Worm (Caenorhabditis elegans) whole organism, L4 larva: ENCODE data around the gene ash-2.

Source experiments
- D1046.2 ChIP-seq: fragments of 200-800 bp; sonication (Bioruptor generic); IDR thresholded peaks from 2 replicates; pipeline ENCODE4 v1.3.6; 2022; ENCODE audit warnings: missing genetic modification characterization, missing compliant biosample characterization
- F10B5.3 ChIP-seq: sonication (generic microtip); optimal IDR thresholded peaks from 2 replicates; lab custom pipeline; 2016; ENCODE audit warnings: mild to moderate bottlenecking, missing genetic modification characterization, missing compliant biosample characterization
- F37D6.2 ChIP-seq: sonication (generic microtip); optimal IDR thresholded peaks from 2 replicates; lab custom pipeline; 2016; ENCODE audit warnings: mild to moderate bottlenecking, missing genetic modification characterization, missing compliant biosample characterization
- F49E8.2 ChIP-seq: sonication (generic microtip); optimal IDR thresholded peaks from 2 replicates; lab custom pipeline; 2016; ENCODE audit warnings: missing compliant biosample characterization, mild to moderate bottlenecking, missing genetic modification characterization, borderline replicate concordance
- T20F7.1 ChIP-seq: fragments of 200-800 bp; sonication (Bioruptor generic); optimal IDR thresholded peaks from 2 replicates; lab custom pipeline; 2018; ENCODE audit warnings: mild to moderate bottlenecking, missing genetic modification characterization, missing compliant biosample characterization
- T26A8.4 ChIP-seq: fragments of 200-800 bp; sonication (Bioruptor generic); IDR thresholded peaks from 2 replicates; pipeline ENCODE4 v1.3.6; 2022; ENCODE audit warnings: missing genetic modification characterization, missing compliant biosample characterization
- Y48G9A.11 ChIP-seq: fragments of 200-800 bp; sonication (Bioruptor generic); IDR thresholded peaks from 2 replicates; pipeline ENCODE4 v1.3.6; 2022; ENCODE audit warnings: missing genetic modification reagents, missing genetic modification characterization, missing compliant biosample characterization
- Y5F2A.4 ChIP-seq: fragments of 200-800 bp; sonication (Bioruptor generic); optimal IDR thresholded peaks from 2 replicates; lab custom pipeline; 2018; ENCODE audit warnings: mild to moderate bottlenecking, missing genetic modification characterization, missing compliant biosample characterization
- ZK337.2 ChIP-seq: fragments of 200-800 bp; sonication (Bioruptor generic); IDR thresholded peaks from 2 replicates; pipeline ENCODE4 v1.3.6; 2022; ENCODE audit warnings: missing genetic modification reagents, missing genetic modification characterization, missing compliant biosample characterization
- aha-1 ChIP-seq: fragments of 150-350 bp; peaks from one replicate; lab custom pipeline; 2014; ENCODE audit warnings: missing biosample characterization, missing genetic modification characterization
- ama-1 ChIP-seq: fragments of 150-350 bp; optimal IDR thresholded peaks from 2 replicates; lab custom pipeline; 2014; ENCODE audit warnings: inconsistent platforms, mixed read lengths
- ceh-20 ChIP-seq: fragments of 200-800 bp; sonication (Bioruptor generic); IDR thresholded peaks from 2 replicates; pipeline ENCODE4 v1.3.6; 2022; ENCODE audit warnings: missing genetic modification reagents, missing genetic modification characterization, missing compliant biosample characterization
- ceh-32 ChIP-seq: sonication (generic microtip); optimal IDR thresholded peaks from 2 replicates; lab custom pipeline; 2016; ENCODE audit warnings: mild to moderate bottlenecking, missing genetic modification characterization, missing compliant biosample characterization; ENCODE audit not compliant: poor library complexity
- ctbp-1 ChIP-seq: fragments of 200-800 bp; sonication (Bioruptor generic); IDR thresholded peaks from 2 replicates; pipeline ENCODE4 v1.3.6; 2022; ENCODE audit warnings: missing genetic modification reagents, missing genetic modification characterization, missing compliant biosample characterization
- daf-16 ChIP-seq, 3 experiments: sonication (generic microtip); optimal IDR thresholded peaks; 2 replicates each; lab custom pipeline; 2016 to 2017; ENCODE audit warnings: missing genetic modification characterization in 3 of 3, missing genetic modification reagents in 3 of 3, mild to moderate bottlenecking in 2 of 3, missing compliant biosample characterization in 2 of 3, missing biosample characterization in 1 of 3, moderate library complexity in 1 of 3
- daf-19 ChIP-seq: fragments of 200-800 bp; sonication (Bioruptor generic); conservative IDR thresholded peaks from 2 replicates; pipeline ENCODE4 v1.3.6; 2022; ENCODE audit warnings: missing genetic modification characterization, missing compliant biosample characterization
- daf-8 ChIP-seq: fragments of 200-800 bp; sonication (Bioruptor generic); IDR thresholded peaks from 2 replicates; pipeline ENCODE4 v1.3.6; 2022; ENCODE audit warnings: missing genetic modification characterization, missing compliant biosample characterization
- duxl-1 ChIP-seq: sonication (generic microtip); optimal IDR thresholded peaks from 2 replicates; lab custom pipeline; 2016; ENCODE audit warnings: mild to moderate bottlenecking, missing genetic modification characterization, moderate library complexity, missing compliant biosample characterization; ENCODE audit not compliant: poor library complexity
- dve-1 ChIP-seq: sonication (generic microtip); optimal IDR thresholded peaks from 2 replicates; lab custom pipeline; 2017; ENCODE audit warnings: antibody characterized with exemption, mild to moderate bottlenecking, missing genetic modification characterization, missing compliant biosample characterization; ENCODE audit not compliant: insufficient read depth
- egl-27 ChIP-seq: sonication (generic microtip); optimal IDR thresholded peaks from 3 replicates; lab custom pipeline; 2017; ENCODE audit warnings: missing biosample characterization, missing genetic modification reagents, missing genetic modification characterization
- egl-43 ChIP-seq: fragments of 200-800 bp; sonication (Bioruptor generic); IDR thresholded peaks from 2 replicates; pipeline ENCODE4 v1.3.6; 2022; ENCODE audit warnings: missing genetic modification reagents, missing genetic modification characterization, missing compliant biosample characterization
- fkh-10 ChIP-seq: fragments of 150-350 bp; optimal IDR thresholded peaks from 2 replicates; lab custom pipeline; 2014; ENCODE audit warnings: missing biosample characterization, missing genetic modification reagents, missing genetic modification characterization
- fos-1 ChIP-seq: fragments of 150-350 bp; optimal IDR thresholded peaks from 2 replicates; lab custom pipeline; 2014; ENCODE audit warnings: missing biosample characterization, missing genetic modification characterization
- gei-8 ChIP-seq: fragments of 200-800 bp; sonication (Bioruptor generic); optimal IDR thresholded peaks from 2 replicates; lab custom pipeline; 2018; ENCODE audit warnings: mild to moderate bottlenecking, missing genetic modification characterization, missing compliant biosample characterization
- hmg-1.1 ChIP-seq: fragments of 200-800 bp; sonication (Bioruptor generic); IDR thresholded peaks from 2 replicates; pipeline ENCODE4 v1.3.6; 2022; ENCODE audit warnings: missing genetic modification reagents, missing genetic modification characterization, missing compliant biosample characterization
- lin-13 ChIP-seq: fragments of 150-350 bp; optimal IDR thresholded peaks from 2 replicates; lab custom pipeline; 2014; ENCODE audit warnings: missing biosample characterization, missing genetic modification reagents, missing genetic modification characterization
- lin-29 ChIP-seq: fragments of 200-800 bp; sonication (Bioruptor generic); IDR thresholded peaks from 2 replicates; pipeline ENCODE4 v1.3.6; 2022; ENCODE audit warnings: missing genetic modification reagents, missing genetic modification characterization, missing compliant biosample characterization
- lin-38 ChIP-seq: fragments of 200-800 bp; sonication (Bioruptor generic); IDR thresholded peaks from 2 replicates; pipeline ENCODE4 v1.3.6; 2022; ENCODE audit warnings: missing genetic modification reagents, missing genetic modification characterization, missing compliant biosample characterization
- lsy-2 ChIP-seq, 2 experiments: fragments of 150-350 bp in 1 of 2; sonication (generic microtip) in 1 of 2; optimal IDR thresholded peaks; 2 replicates each; lab custom pipeline; 2014 to 2017; ENCODE audit warnings: missing biosample characterization in 2 of 2, missing genetic modification characterization in 2 of 2
- madf-9 ChIP-seq: fragments of 200-800 bp; sonication (Bioruptor generic); conservative IDR thresholded peaks from 2 replicates; pipeline ENCODE4 v1.3.6; 2022; ENCODE audit warnings: missing genetic modification reagents, missing genetic modification characterization, missing compliant biosample characterization
- mes-2 ChIP-seq: sonication (generic microtip); optimal IDR thresholded peaks from 2 replicates; lab custom pipeline; 2016; ENCODE audit warnings: missing genotype, mild to moderate bottlenecking, missing genetic modification characterization, missing compliant biosample characterization; ENCODE audit not compliant: poor library complexity, severe bottlenecking
- nhr-6 ChIP-seq: fragments of 150-350 bp; optimal IDR thresholded peaks from 2 replicates; lab custom pipeline; 2014; ENCODE audit warnings: missing biosample characterization, missing genetic modification characterization
- nhr-77 ChIP-seq: fragments of 150-350 bp; optimal IDR thresholded peaks from 2 replicates; lab custom pipeline; 2014; ENCODE audit warnings: missing biosample characterization, missing genetic modification characterization
- pha-4 ChIP-seq, 2 experiments: fragments of 150-350 bp in 1 of 2; fragments of 200-800 bp in 1 of 2; sonication (Bioruptor generic) in 1 of 2; IDR thresholded peaks in 1 of 2; optimal IDR thresholded peaks in 1 of 2; 2 replicates each; pipeline versions ENCODE4 v1.3.6 to Lab custom; 2014 to 2022; ENCODE audit warnings: missing genetic modification characterization in 2 of 2, missing genetic modification reagents in 2 of 2, missing biosample characterization in 1 of 2, missing compliant biosample characterization in 1 of 2
- rbr-2 ChIP-seq: sonication (generic microtip); optimal IDR thresholded peaks from 2 replicates; lab custom pipeline; 2016; ENCODE audit warnings: missing genotype, missing genetic modification characterization, missing compliant biosample characterization
- saeg-2 ChIP-seq: fragments of 200-800 bp; sonication (Bioruptor generic); IDR thresholded peaks from 2 replicates; pipeline ENCODE4 v1.3.6; 2022; ENCODE audit warnings: missing genetic modification reagents, missing genetic modification characterization, missing compliant biosample characterization
- set-16 ChIP-seq: fragments of 200-800 bp; sonication (Bioruptor generic); IDR thresholded peaks from 2 replicates; pipeline ENCODE4 v1.3.6; 2022; ENCODE audit warnings: missing genetic modification reagents, missing genetic modification characterization, missing compliant biosample characterization
- unc-62 ChIP-seq, 3 experiments: fragments of 150-350 bp in 1 of 3; sonication (generic microtip); optimal IDR thresholded peaks in 2 of 3; peaks in 1 of 3; 1 replicate in 1 of 3; 2 replicates in 2 of 3; lab custom pipeline; 2014 to 2017; ENCODE audit warnings: missing biosample characterization in 3 of 3, missing genetic modification characterization in 3 of 3, missing genetic modification reagents in 3 of 3, missing genotype in 1 of 3
- zfp-3 ChIP-seq: fragments of 200-800 bp; sonication (Bioruptor generic); conservative IDR thresholded peaks from 2 replicates; pipeline ENCODE4 v1.3.6; 2022; ENCODE audit warnings: missing genetic modification reagents, missing genetic modification characterization, missing compliant biosample characterization
- zip-2 ChIP-seq: fragments of 150-350 bp; optimal IDR thresholded peaks from 2 replicates; lab custom pipeline; 2014; ENCODE audit warnings: missing biosample characterization, missing genetic modification characterization

ash-2 gene

ce11 chrII:11964847-11965246 is 14.8 kb upstream of the ash-2 start (continued):
- TF ChIP-seq unc-62 (GFP tag; optimal IDR thresholded peaks at IDR 0.05 in 1 of 2; lab: Kevin White, UChicago) (peak in 1 of 2 experiments; percentile 72), unc-62 (tag; optimal IDR thresholded peaks at IDR 0.05; lab: Kevin White, UChicago) (no peak), daf-19 (no peak), saeg-2 (GFP tag; lab: Robert Waterston, UW) (no peak), F37D6.2 (tag; lab: Kevin White, UChicago) (no peak), F10B5.3 (tag; lab: Kevin White, UChicago) (no peak), lin-38 (GFP tag; lab: Robert Waterston, UW) (peak; percentile 14; the same call in 1 of the 2 replicates), rbr-2 (tag; lab: Kevin White, UChicago) (no peak)
- TF ChIP-seq, all 104 proteins: peak for 11

ce11 chrII:11966602-11967001 is 13.0 kb upstream of the ash-2 start, which contains the start of gene rab-7:
Gene rab-7 (minus strand): TSS chrII:11966931.
- TF ChIP-seq dve-1: peak; percentile 58
- TF ChIP-seq daf-19: no peak
- no peak for TF ChIP-seq daf-8 (GFP tag; lab: Robert Waterston, UW)
- TF ChIP-seq mes-2: no peak
- TF ChIP-seq ama-1 (lab: Kevin White, UChicago): peak; percentile 86
- no peak for TF ChIP-seq fos-1
- no peak for TF ChIP-seq zip-2 (tag; lab: Kevin White, UChicago)
- no peak for TF ChIP-seq ZK337.2 (GFP tag; lab: Robert Waterston, UW)
- TF ChIP-seq nhr-6: no peak
- TF ChIP-seq lin-29: no peak
- no peak for TF ChIP-seq fkh-10 (GFP tag; lab: Kevin White, UChicago)
- TF ChIP-seq daf-16 (GFP tag; optimal IDR thresholded peaks at IDR 0.05; lab: Kevin White, UChicago): no peak
- peak; percentile 41 for TF ChIP-seq daf-16 (tag; optimal IDR thresholded peaks at IDR 0.05; lab: Kevin White, UChicago)
- no peak for TF ChIP-seq egl-27 (tag; lab: Kevin White, UChicago)
- TF ChIP-seq duxl-1 (tag; lab: Kevin White, UChicago): no peak
- no peak for TF ChIP-seq Y5F2A.4 (GFP tag; lab: Kevin White, UChicago)
- TF ChIP-seq lin-38 (GFP tag; lab: Robert Waterston, UW): peak; percentile 63
- no peak for TF ChIP-seq T26A8.4 (GFP tag; lab: Robert Waterston, UW)
- TF ChIP-seq madf-9 (GFP tag; lab: Robert Waterston, UW): no peak
- no peak for TF ChIP-seq gei-8 (GFP tag; lab: Kevin White, UChicago)
- TF ChIP-seq Y48G9A.11: peak; percentile 44; the same call in 1 of the 2 replicates
- no peak for TF ChIP-seq ceh-32 (tag; lab: Kevin White, UChicago)
- TF ChIP-seq F49E8.2 (tag; lab: Kevin White, UChicago): no peak
- no peak for TF ChIP-seq egl-43 (GFP tag; lab: Robert Waterston, UW)
- peak; percentile 24 for TF ChIP-seq lin-13 (GFP tag; lab: Kevin White, UChicago)
- no peak; the same call in 1 of the 2 replicates for TF ChIP-seq pha-4 (GFP tag; IDR thresholded peaks at IDR 0.05; lab: Robert Waterston, UW)
- no peak for TF ChIP-seq pha-4 (tag; optimal IDR thresholded peaks at IDR 0.05; lab: Kevin White, UChicago)
- TF ChIP-seq ctbp-1 (GFP tag; lab: Robert Waterston, UW): 0 out of 2 replicates have a peak, but pooled peaks have one; percentile 28
- peak; percentile 95 for TF ChIP-seq aha-1 (tag; lab: Kevin White, UChicago)
- TF ChIP-seq T20F7.1 (GFP tag; lab: Kevin White, UChicago): no peak
- TF ChIP-seq set-16 (GFP tag; lab: Robert Waterston, UW): no peak
- TF ChIP-seq lsy-2 (tag; optimal IDR thresholded peaks at IDR 0.05; lab: Kevin White, UChicago): peak in 1 of 2 experiments; percentile 39
- TF ChIP-seq rbr-2 (tag; lab: Kevin White, UChicago): no peak
- no peak for TF ChIP-seq ceh-20 (GFP tag; lab: Robert Waterston, UW)
- TF ChIP-seq D1046.2: 0 out of 2 replicates have a peak, but pooled peaks have one; percentile 6
- 0 out of 2 replicates have a peak, but pooled peaks have one; percentile 46 for TF ChIP-seq zfp-3 (GFP tag; lab: Robert Waterston, UW)
- no peak for TF ChIP-seq hmg-1.1
- TF ChIP-seq nhr-77 (tag; lab: Kevin White, UChicago): peak; percentile 8
- TF ChIP-seq, all 104 proteins: peak for 12
